Worm (Caenorhabditis elegans): Measurements from ENCODE around the gene gas-1.

gas-1 gene

DNA sequence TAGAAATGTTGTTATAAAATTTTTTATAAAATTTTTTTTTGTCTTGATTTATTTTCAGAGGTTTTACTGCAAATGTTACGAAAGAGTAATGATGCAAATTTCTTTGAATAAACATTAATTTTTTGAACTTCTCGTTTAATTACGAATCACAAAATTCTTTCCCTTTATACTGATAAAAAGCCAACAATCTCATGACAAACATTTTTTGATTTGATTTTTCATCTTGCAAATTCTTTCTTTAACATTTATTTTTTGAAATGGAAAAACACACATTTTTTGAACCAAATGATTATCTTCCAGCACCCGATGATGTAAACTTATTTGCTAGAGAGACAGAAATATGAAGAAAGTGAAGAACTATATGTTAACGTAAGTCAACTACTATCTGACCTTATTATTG is 30.0 kb upstream of the gas-1 start, which contains the start of gene K09E9.1:
Gene K09E9.1 (plus strand): TSS at position 301 of the 400 bp plus-strand sequence.
- TF ChIP-seq tab-1 (GFP tag; IDR thresholded peaks at IDR 0.05) (no peak), klf-2 (GFP tag; conservative IDR thresholded peaks at IDR 0.05) (no peak), med-1 (GFP tag; optimal IDR thresholded peaks at IDR 0.05; ENCODE audit: insufficient read depth) (no peak), ref-1 (GFP tag; conservative IDR thresholded peaks at IDR 0.05) (no peak), ztf-23 (GFP tag; IDR thresholded peaks at IDR 0.05) (no peak), flt-1 (GFP tag; IDR thresholded peaks at IDR 0.05) (no peak), T22C8.4 (GFP tag; IDR thresholded peaks at IDR 0.05) (no peak), ztf-29 (GFP tag; IDR thresholded peaks at IDR 0.05) (no peak), cog-1 (tag; optimal IDR thresholded peaks at IDR 0.05) (no peak)

DNA sequence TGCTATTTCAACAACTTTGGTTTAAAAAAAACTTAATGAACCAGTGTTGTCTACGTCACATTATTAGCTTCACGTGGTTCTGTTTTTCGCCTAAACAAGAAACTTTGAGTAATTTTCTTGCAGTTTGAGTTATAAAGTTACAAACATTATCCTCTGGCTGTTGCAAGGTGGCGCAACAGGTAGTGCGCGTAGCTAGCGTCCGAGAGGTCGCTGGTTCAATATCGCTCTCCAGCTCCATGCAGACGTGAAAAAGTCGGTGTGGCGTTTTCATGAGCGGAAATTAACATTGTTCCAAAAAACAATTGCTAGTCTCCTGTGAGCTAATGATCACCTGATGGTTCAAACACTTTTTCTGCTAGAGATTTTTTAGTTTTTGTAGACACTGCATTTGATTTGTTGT is 29.1 kb upstream of the gas-1 start:
- TF ChIP-seq tab-1 (GFP tag; IDR thresholded peaks at IDR 0.05) (peak; percentile 46; the same call in 1 of the 2 replicates), ztf-29 (GFP tag; IDR thresholded peaks at IDR 0.05) (no peak; the same call in 1 of the 2 replicates), ref-1 (GFP tag; conservative IDR thresholded peaks at IDR 0.05) (0 out of 2 replicates have a peak, but pooled peaks have one; percentile 30), flt-1 (GFP tag; IDR thresholded peaks at IDR 0.05) (peak; percentile 75)

DNA sequence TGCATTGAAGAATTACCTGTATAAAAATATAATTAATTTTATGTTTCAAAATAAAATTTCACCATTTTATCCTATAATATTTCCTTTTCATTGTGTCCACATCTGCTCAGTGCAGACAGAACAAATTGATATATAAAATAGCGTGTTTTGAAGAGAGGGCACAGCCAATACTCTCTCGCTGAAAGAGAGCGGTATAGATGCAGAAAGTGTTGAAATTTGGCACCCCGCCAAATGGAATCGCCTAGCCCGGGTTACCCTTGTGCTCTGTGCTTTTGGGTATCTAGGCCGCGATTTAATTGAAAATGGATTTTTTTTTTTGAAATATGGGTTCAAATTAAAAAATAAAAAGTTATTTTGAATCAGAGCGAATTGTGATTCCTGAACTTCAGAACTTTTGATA is 27.0 kb upstream of the gas-1 start:
- TF ChIP-seq ztf-29 (GFP tag; IDR thresholded peaks at IDR 0.05) (no peak), flt-1 (GFP tag; IDR thresholded peaks at IDR 0.05) (no peak), med-1 (GFP tag; optimal IDR thresholded peaks at IDR 0.05; ENCODE audit: insufficient read depth) (no peak), klf-2 (GFP tag; conservative IDR thresholded peaks at IDR 0.05) (no peak), T22C8.4 (GFP tag; IDR thresholded peaks at IDR 0.05) (no peak), ztf-23 (GFP tag; IDR thresholded peaks at IDR 0.05) (no peak), cog-1 (tag; optimal IDR thresholded peaks at IDR 0.05) (no peak), tab-1 (GFP tag; IDR thresholded peaks at IDR 0.05) (no peak), ref-1 (GFP tag; conservative IDR thresholded peaks at IDR 0.05) (no peak)

DNA sequence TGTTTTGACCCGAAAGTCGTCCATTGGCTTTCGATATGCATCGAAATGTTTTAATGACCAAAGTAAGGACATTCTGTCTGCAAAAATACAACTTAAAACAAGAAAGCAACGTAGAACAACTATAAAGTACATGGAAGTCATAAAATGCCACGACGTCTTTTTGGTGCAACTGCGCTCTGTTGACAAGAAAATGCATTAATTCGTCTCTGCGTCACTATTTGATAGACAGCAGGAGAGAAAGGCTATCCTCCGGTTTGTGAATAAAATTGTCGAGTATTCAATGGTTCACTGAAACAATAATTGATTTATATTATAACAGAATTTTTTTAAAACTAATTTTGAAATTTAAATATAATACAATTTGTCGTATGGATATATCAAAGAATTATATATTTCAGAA is 26.2 kb upstream of the gas-1 start, which contains the start of gene ergi-3:
Gene ergi-3 (minus strand): TSS at position 311 of the 400 bp plus-strand sequence.
- TF ChIP-seq cog-1 (tag; optimal IDR thresholded peaks at IDR 0.05) (peak; percentile 53), klf-2 (GFP tag; conservative IDR thresholded peaks at IDR 0.05) (no peak)

DNA sequence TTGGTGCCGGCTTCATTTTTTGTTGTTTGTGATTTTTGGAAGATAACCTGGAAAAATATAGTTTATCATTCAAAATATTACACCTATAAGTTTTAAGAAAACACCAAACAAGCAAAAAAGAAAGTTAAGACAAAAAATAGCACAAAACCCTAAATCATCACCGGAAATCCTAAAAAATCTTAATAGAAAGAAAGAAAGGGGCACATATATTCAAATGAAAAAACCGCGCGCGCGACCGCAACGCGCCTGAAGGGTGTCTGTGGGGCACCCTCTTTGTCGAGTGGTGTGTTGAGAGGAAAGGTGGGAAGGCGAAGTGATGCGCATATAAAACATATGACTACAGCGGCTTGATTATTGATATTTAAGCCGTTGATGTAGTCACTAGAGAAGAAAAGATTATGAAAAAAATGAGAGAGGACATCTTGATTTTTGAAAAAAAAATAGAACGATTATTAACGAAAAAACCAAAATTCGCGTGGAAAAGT is 23.6 kb upstream of the gas-1 start, which contains the start of gene K09E9.3:
Gene K09E9.3 (minus strand): TSS at position 51 of the 485 bp plus-strand sequence.
- TF ChIP-seq ztf-23 (GFP tag; IDR thresholded peaks at IDR 0.05) (0 out of 2 replicates have a peak, but pooled peaks have one; percentile 23), flt-1 (GFP tag; IDR thresholded peaks at IDR 0.05) (peak; percentile 34; the same call in 1 of the 2 replicates), cog-1 (tag; optimal IDR thresholded peaks at IDR 0.05) (no peak), ztf-29 (GFP tag; IDR thresholded peaks at IDR 0.05) (no peak), ref-1 (GFP tag; conservative IDR thresholded peaks at IDR 0.05) (no peak), T22C8.4 (GFP tag; IDR thresholded peaks at IDR 0.05) (no peak), tab-1 (GFP tag; IDR thresholded peaks at IDR 0.05) (no peak)

DNA sequence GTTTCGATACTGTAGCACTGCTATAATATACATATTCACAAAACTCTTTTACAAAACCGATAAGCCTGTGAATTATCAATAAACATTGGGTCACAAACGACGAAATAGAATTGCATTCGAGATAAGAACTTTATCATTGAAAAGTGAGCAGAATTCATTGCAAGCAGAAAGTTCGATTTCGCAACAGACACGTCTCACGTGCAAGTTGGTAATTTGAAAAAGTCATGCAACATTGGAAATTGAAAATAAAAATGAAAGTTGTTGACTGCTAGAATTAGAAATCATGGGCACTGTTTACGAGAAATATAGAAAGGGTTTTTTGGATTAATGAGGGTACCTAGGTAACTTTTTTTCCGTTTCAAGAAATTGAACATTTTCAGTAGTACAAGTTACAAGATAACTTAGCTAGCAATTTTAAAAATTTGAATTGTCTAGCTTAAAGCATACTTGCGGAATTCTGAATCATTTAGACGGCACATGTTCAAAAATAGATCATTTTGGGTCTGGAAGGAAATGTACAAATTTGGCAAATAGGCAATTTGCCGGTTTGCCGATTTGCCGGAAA is 20.4 kb upstream of the gas-1 start:
- TF ChIP-seq flt-1 (GFP tag; IDR thresholded peaks at IDR 0.05) = no peak
- TF ChIP-seq ztf-23 (GFP tag; IDR thresholded peaks at IDR 0.05) = no peak
- no peak for TF ChIP-seq T22C8.4 (GFP tag; IDR thresholded peaks at IDR 0.05)
- TF ChIP-seq ref-1 (GFP tag; conservative IDR thresholded peaks at IDR 0.05) = no peak
- no peak for TF ChIP-seq med-1 (GFP tag; optimal IDR thresholded peaks at IDR 0.05; ENCODE audit: insufficient read depth)
- TF ChIP-seq ztf-29 (GFP tag; IDR thresholded peaks at IDR 0.05) = no peak
- no peak for TF ChIP-seq cog-1 (tag; optimal IDR thresholded peaks at IDR 0.05)

DNA sequence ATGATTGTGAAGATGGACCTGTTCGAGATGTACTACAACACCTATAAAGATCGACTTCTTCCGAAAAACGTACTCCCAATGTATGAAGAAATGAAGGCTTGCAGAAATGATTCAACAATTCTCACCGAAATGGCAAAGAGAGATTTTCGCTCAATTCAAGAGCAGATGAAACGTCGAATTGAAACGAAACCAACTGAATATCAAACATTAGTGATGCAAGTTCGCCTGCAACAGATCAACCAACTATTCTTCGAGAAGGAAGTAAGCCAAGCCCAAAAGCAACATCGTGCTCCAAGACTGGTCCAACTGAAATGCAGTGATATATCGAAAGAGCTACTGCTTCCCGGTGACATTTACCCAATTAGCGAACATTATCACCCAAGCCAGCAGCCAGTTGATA is 19.5 kb upstream of the gas-1 start:
- no peak for TF ChIP-seq ref-1 (GFP tag; conservative IDR thresholded peaks at IDR 0.05)
- TF ChIP-seq cog-1 (tag; optimal IDR thresholded peaks at IDR 0.05) = no peak
- no peak for TF ChIP-seq ztf-23 (GFP tag; IDR thresholded peaks at IDR 0.05)
- TF ChIP-seq ztf-29 (GFP tag; IDR thresholded peaks at IDR 0.05) = no peak
- TF ChIP-seq tab-1 (GFP tag; IDR thresholded peaks at IDR 0.05) = no peak
- TF ChIP-seq med-1 (GFP tag; optimal IDR thresholded peaks at IDR 0.05; ENCODE audit: insufficient read depth) = no peak

DNA sequence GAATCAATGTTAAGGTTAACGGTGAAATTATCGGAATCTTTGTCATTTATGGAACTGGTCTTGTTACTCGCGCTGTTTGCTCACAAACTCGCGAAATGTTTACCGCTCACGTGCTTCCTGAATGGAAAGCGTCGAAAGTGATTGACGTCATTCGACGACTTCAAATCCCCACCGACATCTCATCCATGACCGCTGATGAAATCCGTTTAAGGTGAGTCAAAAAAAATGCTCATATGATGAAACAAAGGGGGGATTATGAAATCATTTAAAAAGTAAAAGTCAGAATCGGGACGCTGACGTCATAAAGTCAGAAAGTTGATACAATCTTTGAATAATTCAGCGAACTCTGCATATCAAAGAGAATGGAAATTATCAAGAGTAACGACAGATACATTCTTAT is 18.4 kb upstream of the gas-1 start:
- TF ChIP-seq med-1 (GFP tag; optimal IDR thresholded peaks at IDR 0.05; ENCODE audit: insufficient read depth) (no peak), flt-1 (GFP tag; IDR thresholded peaks at IDR 0.05) (no peak), klf-2 (GFP tag; conservative IDR thresholded peaks at IDR 0.05) (no peak), ztf-23 (GFP tag; IDR thresholded peaks at IDR 0.05) (no peak), tab-1 (GFP tag; IDR thresholded peaks at IDR 0.05) (no peak), ref-1 (GFP tag; conservative IDR thresholded peaks at IDR 0.05) (no peak), ztf-29 (GFP tag; IDR thresholded peaks at IDR 0.05) (no peak), T22C8.4 (GFP tag; IDR thresholded peaks at IDR 0.05) (no peak), cog-1 (tag; optimal IDR thresholded peaks at IDR 0.05) (no peak)

DNA sequence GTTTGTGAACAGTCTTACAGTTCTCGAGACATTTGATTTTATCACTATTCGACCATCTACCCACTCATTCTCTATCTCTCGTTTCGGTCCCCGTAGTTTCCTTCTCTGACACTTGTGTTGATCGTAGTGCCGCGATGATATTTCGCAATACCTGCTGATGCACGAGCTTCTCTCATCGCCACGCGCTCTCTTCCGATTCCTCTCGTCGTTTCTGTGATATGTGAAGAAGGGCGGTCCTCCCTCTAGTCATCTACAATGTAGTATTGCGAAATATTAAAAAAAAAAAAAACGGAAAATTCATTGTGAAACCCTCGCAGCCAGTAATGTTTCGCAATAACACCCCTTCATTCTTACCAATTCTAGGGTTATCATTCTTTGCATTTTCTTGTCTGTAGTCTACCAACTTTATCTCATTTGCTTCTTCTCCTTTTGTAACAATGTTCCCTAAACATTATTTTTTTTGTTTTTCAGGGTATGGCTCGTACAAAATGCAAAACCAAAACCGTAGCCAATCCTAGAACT is 17.4 kb upstream of the gas-1 start, which contains the start of gene nipi-3:
Gene nipi-3 (plus strand): TSS at position 472 of the 522 bp plus-strand sequence.
- no peak for TF ChIP-seq klf-2 (GFP tag; conservative IDR thresholded peaks at IDR 0.05)
- TF ChIP-seq ref-1 (GFP tag; conservative IDR thresholded peaks at IDR 0.05) = no peak

DNA sequence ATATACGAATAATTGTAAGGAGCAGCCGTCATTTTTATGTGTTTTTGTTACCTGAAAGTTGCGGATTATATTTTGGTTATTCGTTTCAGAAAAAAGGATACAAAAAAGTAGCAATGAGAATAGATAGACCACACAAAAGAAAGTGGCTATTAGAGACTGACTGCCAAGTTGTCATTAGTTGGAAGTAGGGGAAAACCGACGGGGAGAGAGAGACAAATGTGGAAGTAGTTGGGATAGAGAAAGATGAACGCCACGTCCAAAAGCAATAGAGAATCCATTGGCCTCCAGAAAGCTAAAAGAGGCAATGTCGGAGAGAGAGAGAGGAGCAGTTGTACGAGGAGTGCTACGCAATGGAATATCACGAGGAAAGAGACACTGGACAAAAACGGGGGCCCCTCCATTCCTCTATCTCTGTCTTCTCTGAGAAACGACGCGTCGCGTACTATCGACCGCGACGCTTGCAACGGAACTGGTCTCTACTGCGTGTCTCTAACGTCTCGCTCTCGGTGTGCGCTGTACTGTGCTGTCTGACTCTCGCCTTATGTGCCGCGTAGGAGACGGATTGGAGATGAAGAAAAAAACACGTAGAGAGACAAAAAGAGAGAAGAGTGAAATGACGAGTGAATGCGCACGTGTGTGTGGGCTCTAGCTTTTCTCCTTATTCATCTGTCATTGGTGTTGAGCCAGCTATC is 16.5 kb upstream of the gas-1 start, which contains the start of gene rab-14:
Gene rab-14 (minus strand): TSS at position 51 of the 692 bp plus-strand sequence.
- TF ChIP-seq ztf-29 (GFP tag; IDR thresholded peaks at IDR 0.05) (no peak), tab-1 (GFP tag; IDR thresholded peaks at IDR 0.05) (0 out of 2 replicates have a peak, but pooled peaks have one; percentile 17), cog-1 (tag; optimal IDR thresholded peaks at IDR 0.05) (peak; percentile 2), klf-2 (GFP tag; conservative IDR thresholded peaks at IDR 0.05) (no peak), flt-1 (GFP tag; IDR thresholded peaks at IDR 0.05) (peak; percentile 57; the same call in 1 of the 2 replicates), ztf-23 (GFP tag; IDR thresholded peaks at IDR 0.05) (peak; percentile 80)

All from whole organism, midembryonic.